Fruit fly (Drosophila melanogaster) whole organism, prepupa: Measurements from ENCODE around the gene CG9396.
A peak's percentile ranks its signal among the peaks of the same experiment; 100 is the strongest.

ENCODE experiments used
- CG10669 ChIP-seq: fragments of 200-800 bp; sonication (Bioruptor generic); optimal IDR thresholded peaks from 3 replicates; lab custom pipeline; 2018; ENCODE audit warnings: missing biosample characterization, mild to moderate bottlenecking, missing genetic modification characterization, moderate library complexity
- CG15336 ChIP-seq: fragments of 200-800 bp; sonication (Bioruptor generic); IDR thresholded peaks from 2 replicates; pipeline ENCODE4 v1.3.6; 2022; ENCODE audit warnings: missing biosample characterization, missing genetic modification characterization
- CG16779 ChIP-seq: fragments of 200-800 bp; sonication (Bioruptor generic); optimal IDR thresholded peaks from 3 replicates; lab custom pipeline; 2017; ENCODE audit warnings: missing biosample characterization, mild to moderate bottlenecking, missing genetic modification characterization
- CG3032 ChIP-seq: fragments of 200-800 bp; optimal IDR thresholded peaks from 2 replicates; lab custom pipeline; 2019; ENCODE audit warnings: missing biosample characterization, mild to moderate bottlenecking, missing genetic modification characterization, moderate library complexity
- CG31627 ChIP-seq: fragments of 200-800 bp; sonication (Bioruptor generic); optimal IDR thresholded peaks from 3 replicates; lab custom pipeline; 2016; ENCODE audit warnings: missing biosample characterization, missing genetic modification characterization
- CG32006 ChIP-seq: fragments of 200-800 bp; sonication (Bioruptor generic); optimal IDR thresholded peaks from 3 replicates; lab custom pipeline; 2017; ENCODE audit warnings: missing biosample characterization, mild to moderate bottlenecking, missing genetic modification characterization
- CG3919 ChIP-seq: fragments of 200-800 bp; sonication (Bioruptor generic); optimal IDR thresholded peaks from 3 replicates; lab custom pipeline; 2016; ENCODE audit warnings: missing biosample characterization, missing genetic modification characterization
- CG4318 ChIP-seq: fragments of 200-800 bp; sonication (Bioruptor generic); optimal IDR thresholded peaks from 3 replicates; lab custom pipeline; 2017; ENCODE audit warnings: missing biosample characterization, mild to moderate bottlenecking, missing genetic modification characterization
- CG6163 ChIP-seq: fragments of 200-800 bp; sonication (Bioruptor generic); IDR thresholded peaks from 3 replicates; pipeline ENCODE4 v1.3.6; 2022; ENCODE audit warnings: missing biosample characterization, missing genetic modification characterization
- CG6276 ChIP-seq: fragments of 200-800 bp; sonication (Bioruptor generic); optimal IDR thresholded peaks from 2 replicates; lab custom pipeline; 2017; ENCODE audit warnings: missing biosample characterization, mild to moderate bottlenecking, missing genetic modification characterization
- CG6808 ChIP-seq: fragments of 200-800 bp; sonication (Bioruptor generic); optimal IDR thresholded peaks from 3 replicates; lab custom pipeline; 2017; ENCODE audit warnings: missing biosample characterization, missing genetic modification characterization, mild to moderate bottlenecking, moderate library complexity, missing genetic modification reagents
- CG7368 ChIP-seq: fragments of 200-800 bp; sonication (Bioruptor generic); optimal IDR thresholded peaks from 3 replicates; lab custom pipeline; 2016; ENCODE audit warnings: missing biosample characterization, missing genetic modification characterization
- CG8119 ChIP-seq: fragments of 200-800 bp; sonication (Bioruptor generic); IDR thresholded peaks from 3 replicates; pipeline ENCODE4 v1.3.6; 2022; ENCODE audit warnings: missing biosample characterization, missing genetic modification characterization
- CG8632 ChIP-seq: fragments of 200-800 bp; sonication (Bioruptor generic); optimal IDR thresholded peaks from 3 replicates; lab custom pipeline; 2016; ENCODE audit warnings: missing biosample characterization, missing genetic modification characterization
- Eip78C ChIP-seq: fragments of 200-800 bp; sonication (Bioruptor generic); peaks from one replicate; lab custom pipeline; 2016; ENCODE audit warnings: missing biosample characterization, missing genetic modification characterization
- Eip93F ChIP-seq: fragments of 200-800 bp; sonication (Bioruptor generic); optimal IDR thresholded peaks from 2 replicates; lab custom pipeline; 2016; ENCODE audit warnings: missing biosample characterization, mild to moderate bottlenecking, missing genetic modification characterization
- Gug ChIP-seq: fragments of 200-800 bp; sonication (Bioruptor generic); IDR thresholded peaks from 2 replicates; pipeline ENCODE4 v1.3.6; 2022; ENCODE audit warnings: missing biosample characterization, missing genetic modification characterization
- Hr39 ChIP-seq: fragments of 200-800 bp; sonication (Bioruptor generic); optimal IDR thresholded peaks from 2 replicates; lab custom pipeline; 2016; ENCODE audit warnings: missing biosample characterization, missing genetic modification characterization
- Hr4 ChIP-seq: fragments of 200-800 bp; sonication (Bioruptor generic); optimal IDR thresholded peaks from 3 replicates; lab custom pipeline; 2016; ENCODE audit warnings: missing biosample characterization, missing genetic modification characterization
- Lpt ChIP-seq: fragments of 200-800 bp; sonication (Bioruptor generic); optimal IDR thresholded peaks from 3 replicates; lab custom pipeline; 2016; ENCODE audit warnings: missing biosample characterization, missing genetic modification characterization
- Met ChIP-seq: fragments of 200-800 bp; sonication (Bioruptor generic); optimal IDR thresholded peaks from 3 replicates; lab custom pipeline; 2016; ENCODE audit warnings: missing biosample characterization, missing genetic modification characterization
- OdsH ChIP-seq: fragments of 200-800 bp; sonication (Bioruptor generic); optimal IDR thresholded peaks from 3 replicates; lab custom pipeline; 2016; ENCODE audit warnings: missing biosample characterization, missing genetic modification characterization
- Smox ChIP-seq: fragments of 200-800 bp; sonication (Bioruptor generic); optimal IDR thresholded peaks from 3 replicates; lab custom pipeline; 2016; ENCODE audit warnings: missing biosample characterization, missing genetic modification characterization
- Sox102F ChIP-seq: fragments of 200-800 bp; sonication (Bioruptor generic); optimal IDR thresholded peaks from 2 replicates; lab custom pipeline; 2016; ENCODE audit warnings: missing biosample characterization, mild to moderate bottlenecking, missing genetic modification characterization
- Sox14 ChIP-seq: fragments of 200-800 bp; sonication (Bioruptor generic); optimal IDR thresholded peaks from 3 replicates; lab custom pipeline; 2016; ENCODE audit warnings: missing biosample characterization, missing genetic modification characterization
- Sox15 ChIP-seq: fragments of 200-800 bp; sonication (Bioruptor generic); optimal IDR thresholded peaks from 3 replicates; lab custom pipeline; 2016; ENCODE audit warnings: missing biosample characterization, missing genetic modification characterization
- cyc ChIP-seq: fragments of 200-800 bp; sonication (Bioruptor generic); optimal IDR thresholded peaks from 3 replicates; lab custom pipeline; 2016; ENCODE audit warnings: missing biosample characterization, missing genetic modification characterization
- dac ChIP-seq: fragments of 200-800 bp; sonication (Bioruptor generic); optimal IDR thresholded peaks from 2 replicates; lab custom pipeline; 2017; ENCODE audit warnings: missing biosample characterization, mild to moderate bottlenecking, missing genetic modification characterization
- dsx ChIP-seq: fragments of 200-800 bp; optimal IDR thresholded peaks from 3 replicates; lab custom pipeline; 2019; ENCODE audit warnings: missing biosample characterization, mild to moderate bottlenecking, missing genetic modification characterization, moderate library complexity; ENCODE audit not compliant: poor library complexity, severe bottlenecking
- esn ChIP-seq: fragments of 200-800 bp; sonication (Bioruptor generic); optimal IDR thresholded peaks from 2 replicates; lab custom pipeline; 2016; ENCODE audit warnings: missing biosample characterization, mild to moderate bottlenecking, missing genetic modification characterization, moderate library complexity
- fd59A ChIP-seq: fragments of 200-800 bp; sonication (Bioruptor generic); optimal IDR thresholded peaks from 2 replicates; lab custom pipeline; 2017; ENCODE audit warnings: missing biosample characterization, mild to moderate bottlenecking, missing genetic modification characterization, missing genetic modification reagents
- fd85E ChIP-seq: fragments of 200-800 bp; sonication (Bioruptor generic); optimal IDR thresholded peaks from 3 replicates; lab custom pipeline; 2016; ENCODE audit warnings: missing biosample characterization, missing genetic modification characterization
- fkh ChIP-seq: fragments of 200-800 bp; sonication (Bioruptor generic); optimal IDR thresholded peaks from 3 replicates; lab custom pipeline; 2017; ENCODE audit warnings: missing biosample characterization, mild to moderate bottlenecking, missing genetic modification characterization, moderate library complexity
- lz ChIP-seq: fragments of 200-800 bp; sonication (Bioruptor generic); optimal IDR thresholded peaks from 3 replicates; lab custom pipeline; 2016; ENCODE audit warnings: missing biosample characterization, missing genetic modification characterization
- pdm3 ChIP-seq: fragments of 200-800 bp; sonication (Bioruptor generic); optimal IDR thresholded peaks from 3 replicates; lab custom pipeline; 2016; ENCODE audit warnings: missing biosample characterization, missing genetic modification characterization
- spab ChIP-seq: fragments of 200-800 bp; sonication (Bioruptor generic); optimal IDR thresholded peaks from 2 replicates; lab custom pipeline; 2017; ENCODE audit warnings: missing biosample characterization, mild to moderate bottlenecking, missing genetic modification characterization, missing genetic modification reagents
- svp ChIP-seq: fragments of 200-800 bp; sonication (Bioruptor generic); peaks from one replicate; lab custom pipeline; 2016; ENCODE audit warnings: missing biosample characterization, missing genetic modification characterization
- topi ChIP-seq: fragments of 200-800 bp; sonication (Bioruptor generic); optimal IDR thresholded peaks from 3 replicates; lab custom pipeline; 2016; ENCODE audit warnings: missing biosample characterization, missing genetic modification characterization
- vri ChIP-seq: fragments of 200-800 bp; sonication (Bioruptor generic); optimal IDR thresholded peaks from 3 replicates; lab custom pipeline; 2016; ENCODE audit warnings: missing biosample characterization, mild to moderate bottlenecking, missing genetic modification characterization

Gene CG9396

dm6 chr3R:9613124-9613523, 41.7 kb upstream of the CG9396 start (continued):
- peak; percentile 85 for TF ChIP-seq CG31627 (GFP tag; lab: Kevin White, UChicago)
- peak; percentile 48 for TF ChIP-seq CG10669 (GFP tag; lab: Kevin White, UChicago)
- TF ChIP-seq Hr4 (GFP tag; lab: Kevin White, UChicago) = peak; percentile 91
- TF ChIP-seq OdsH (GFP tag; lab: Kevin White, UChicago) = peak; percentile 87
- TF ChIP-seq CG16779 = peak; percentile 68
- TF ChIP-seq CG6163 (GFP tag; lab: Robert Waterston, UW) = peak; percentile 93
- TF ChIP-seq vri (GFP tag; lab: Kevin White, UChicago) = peak; percentile 76
- TF ChIP-seq Sox15 (GFP tag; lab: Kevin White, UChicago) = peak; percentile 64
- peak; percentile 57 for TF ChIP-seq fd85E (GFP tag; lab: Kevin White, UChicago)
- TF ChIP-seq CG8119 = peak; percentile 93
- TF ChIP-seq CG3919 (GFP tag; lab: Kevin White, UChicago) = peak; percentile 89
- peak; percentile 74 for TF ChIP-seq CG7368
- peak; percentile 32 for TF ChIP-seq spab
- TF ChIP-seq CG6808 (GFP tag; lab: Kevin White, UChicago) = peak; percentile 20
- peak; percentile 80 for TF ChIP-seq Lpt (GFP tag; lab: Kevin White, UChicago)
- peak; percentile 74 for TF ChIP-seq CG8632 (GFP tag; lab: Kevin White, UChicago)
- peak; percentile 78 for TF ChIP-seq Eip93F (GFP tag; lab: Kevin White, UChicago)
- peak; percentile 90 for TF ChIP-seq CG6276 (GFP tag; lab: Kevin White, UChicago)
- TF ChIP-seq Sox14 (GFP tag; lab: Kevin White, UChicago) = peak; percentile 84
- TF ChIP-seq Gug (GFP tag; lab: Robert Waterston, UW) = peak; percentile 87

dm6 chr3R:9612217-9612616, 40.8 kb upstream of the CG9396 start:
- TF ChIP-seq Met (GFP tag; lab: Kevin White, UChicago) (peak; percentile 28), Lpt (GFP tag; lab: Kevin White, UChicago) (no peak), CG6163 (GFP tag; lab: Robert Waterston, UW) (peak; percentile 34; the same call in 1 of the 3 replicates), CG4318 (GFP tag; lab: Kevin White, UChicago) (no peak), CG8632 (GFP tag; lab: Kevin White, UChicago) (no peak), Eip78C (GFP tag; lab: Kevin White, UChicago) (peak; percentile 54), esn (GFP tag; lab: Kevin White, UChicago) (peak; percentile 35), fd59A (GFP tag; lab: Kevin White, UChicago) (no peak), vri (GFP tag; lab: Kevin White, UChicago) (peak; percentile 39), lz (GFP tag; lab: Kevin White, UChicago) (peak; percentile 10), dac (GFP tag; lab: Kevin White, UChicago) (no peak), Sox102F (GFP tag; lab: Kevin White, UChicago) (peak; percentile 3), CG31627 (GFP tag; lab: Kevin White, UChicago) (peak; percentile 11), pdm3 (GFP tag; lab: Kevin White, UChicago) (no peak), svp (peak; percentile 19), Smox (GFP tag; lab: Kevin White, UChicago) (peak; percentile 13), fkh (GFP tag; lab: Kevin White, UChicago) (no peak), CG3032 (tag; lab: Kevin White, UChicago) (no peak), dsx (GFP tag; lab: Kevin White, UChicago) (no peak), Hr39 (GFP tag; lab: Kevin White, UChicago) (peak; percentile 8), cyc (GFP tag; lab: Kevin White, UChicago) (peak; percentile 4), topi (GFP tag; lab: Kevin White, UChicago) (peak; percentile 23)

dm6 chr3R:9608206-9608605, 36.8 kb upstream of the CG9396 start:
- TF ChIP-seq CG15336 (no peak), CG32006 (peak; percentile 23)
